Fruit fly (Drosophila melanogaster): ENCODE measurements around the gene CG34174.

CG34174 gene

dm6 chr2L:2184659-2185058, 29.4 kb upstream of the CG34174 start:
- TF ChIP-seq Myc (optimal IDR thresholded peaks at IDR 0.05) = no peak
- no peak for TF ChIP-seq insv (optimal IDR thresholded peaks at IDR 0.05)
- TF ChIP-seq ttk (optimal IDR thresholded peaks at IDR 0.05) = no peak
- TF ChIP-seq h (optimal IDR thresholded peaks at IDR 0.05) = no peak
- TF ChIP-seq Sin3A (optimal IDR thresholded peaks at IDR 0.05) = no peak
- no peak for TF ChIP-seq psq (optimal IDR thresholded peaks at IDR 0.05)

- TF ChIP-seq psq (optimal IDR thresholded peaks at IDR 0.05) (no peak), h (optimal IDR thresholded peaks at IDR 0.05) (no peak), insv (optimal IDR thresholded peaks at IDR 0.05) (no peak), ttk (optimal IDR thresholded peaks at IDR 0.05) (no peak), Sin3A (optimal IDR thresholded peaks at IDR 0.05) (no peak)
Measured at dm6 chr2L:2185373-2185772, 28.7 kb upstream of the CG34174 start.

dm6 chr2L:2187411-2187810, 26.7 kb upstream of the CG34174 start:
- TF ChIP-seq Sin3A (optimal IDR thresholded peaks at IDR 0.05) (no peak), ttk (optimal IDR thresholded peaks at IDR 0.05) (no peak), Myc (optimal IDR thresholded peaks at IDR 0.05) (no peak), insv (optimal IDR thresholded peaks at IDR 0.05) (no peak)

dm6 chr2L:2189100-2189499, 25.0 kb upstream of the CG34174 start:
- no peak for TF ChIP-seq psq (optimal IDR thresholded peaks at IDR 0.05)
- TF ChIP-seq Myc (optimal IDR thresholded peaks at IDR 0.05) = no peak
- no peak for TF ChIP-seq Sin3A (optimal IDR thresholded peaks at IDR 0.05)
- TF ChIP-seq h (optimal IDR thresholded peaks at IDR 0.05) = no peak
- no peak for TF ChIP-seq ttk (optimal IDR thresholded peaks at IDR 0.05)
- no peak for TF ChIP-seq insv (optimal IDR thresholded peaks at IDR 0.05)

dm6 chr2L:2190684-2191083, 23.4 kb upstream of the CG34174 start:
- TF ChIP-seq Myc (optimal IDR thresholded peaks at IDR 0.05) (no peak), ttk (optimal IDR thresholded peaks at IDR 0.05) (no peak), insv (optimal IDR thresholded peaks at IDR 0.05) (no peak), Sin3A (optimal IDR thresholded peaks at IDR 0.05) (no peak), psq (optimal IDR thresholded peaks at IDR 0.05) (no peak), h (optimal IDR thresholded peaks at IDR 0.05) (no peak)

dm6 chr2L:2191404-2191803, 22.7 kb upstream of the CG34174 start:
- TF ChIP-seq Sin3A (optimal IDR thresholded peaks at IDR 0.05) = no peak
- TF ChIP-seq ttk (optimal IDR thresholded peaks at IDR 0.05) = no peak
- no peak for TF ChIP-seq psq (optimal IDR thresholded peaks at IDR 0.05)
- no peak for TF ChIP-seq Myc (optimal IDR thresholded peaks at IDR 0.05)

- no peak for TF ChIP-seq insv (optimal IDR thresholded peaks at IDR 0.05)
- no peak for TF ChIP-seq ttk (optimal IDR thresholded peaks at IDR 0.05)
- TF ChIP-seq Myc (optimal IDR thresholded peaks at IDR 0.05) = no peak
- no peak for TF ChIP-seq psq (optimal IDR thresholded peaks at IDR 0.05)
- no peak for TF ChIP-seq Sin3A (optimal IDR thresholded peaks at IDR 0.05)
- no peak for TF ChIP-seq h (optimal IDR thresholded peaks at IDR 0.05)
Measured at dm6 chr2L:2192123-2192601, 21.9 kb upstream of the CG34174 start, which contains the start of gene CG10874. TSS of gene CG10874 (minus strand) at chr2L:2192386.

- TF ChIP-seq ttk (optimal IDR thresholded peaks at IDR 0.05) (no peak), h (optimal IDR thresholded peaks at IDR 0.05) (no peak), psq (optimal IDR thresholded peaks at IDR 0.05) (no peak), Sin3A (optimal IDR thresholded peaks at IDR 0.05) (no peak), Myc (optimal IDR thresholded peaks at IDR 0.05) (no peak), insv (optimal IDR thresholded peaks at IDR 0.05) (no peak)
Measured at dm6 chr2L:2193357-2193780, 20.7 kb upstream of the CG34174 start.

dm6 chr2L:2194305-2194828, 19.7 kb upstream of the CG34174 start:
- peak; percentile 22 for TF ChIP-seq insv (optimal IDR thresholded peaks at IDR 0.05)
- no peak for TF ChIP-seq Myc (optimal IDR thresholded peaks at IDR 0.05)
- TF ChIP-seq h (optimal IDR thresholded peaks at IDR 0.05) = peak; percentile 32

- no peak for TF ChIP-seq Myc (optimal IDR thresholded peaks at IDR 0.05)
- no peak for TF ChIP-seq h (optimal IDR thresholded peaks at IDR 0.05)
- no peak for TF ChIP-seq Sin3A (optimal IDR thresholded peaks at IDR 0.05)
- no peak for TF ChIP-seq psq (optimal IDR thresholded peaks at IDR 0.05)
- no peak for TF ChIP-seq ttk (optimal IDR thresholded peaks at IDR 0.05)
- TF ChIP-seq insv (optimal IDR thresholded peaks at IDR 0.05) = no peak
Measured at dm6 chr2L:2195328-2195727, 18.7 kb upstream of the CG34174 start.

dm6 chr2L:2196590-2197474, 17.2 kb upstream of the CG34174 start:
- no peak for TF ChIP-seq insv (optimal IDR thresholded peaks at IDR 0.05)
- no peak for TF ChIP-seq Sin3A (optimal IDR thresholded peaks at IDR 0.05)
- no peak for TF ChIP-seq psq (optimal IDR thresholded peaks at IDR 0.05)
- TF ChIP-seq ttk (optimal IDR thresholded peaks at IDR 0.05) = no peak
- TF ChIP-seq h (optimal IDR thresholded peaks at IDR 0.05) = no peak
- no peak for TF ChIP-seq Myc (optimal IDR thresholded peaks at IDR 0.05)

- TF ChIP-seq ttk (optimal IDR thresholded peaks at IDR 0.05) (no peak), Myc (optimal IDR thresholded peaks at IDR 0.05) (no peak), insv (optimal IDR thresholded peaks at IDR 0.05) (no peak), h (optimal IDR thresholded peaks at IDR 0.05) (no peak), psq (optimal IDR thresholded peaks at IDR 0.05) (no peak), Sin3A (optimal IDR thresholded peaks at IDR 0.05) (no peak)
Measured at dm6 chr2L:2197475-2198118, 16.5 kb upstream of the CG34174 start, which contains the start of gene COX7AL2. TSS of gene COX7AL2 (minus strand) at chr2L:2197912.
